Fruit fly (Drosophila melanogaster) whole organism, embryonic: ENCODE measurements around the gene amn.

ENCODE experiments used
- Bteb2 ChIP-seq: fragments of 200-800 bp; sonication (Bioruptor generic); optimal IDR thresholded peaks from 2 replicates; lab custom pipeline; 2016; ENCODE audit warnings: missing biosample characterization, missing genetic modification characterization
- CG10959 ChIP-seq: fragments of 200-800 bp; sonication (Bioruptor generic); IDR thresholded peaks from 2 replicates; pipeline ENCODE4 v1.3.6; 2022; ENCODE audit warnings: missing biosample characterization, missing genetic modification characterization
- CG11560 ChIP-seq: fragments of 200-800 bp; sonication (Bioruptor generic); IDR thresholded peaks from 3 replicates; pipeline ENCODE4 v1.3.6; 2022; ENCODE audit warnings: missing biosample characterization, missing genetic modification characterization
- CG12769 ChIP-seq: fragments of 200-800 bp; sonication (Bioruptor generic); optimal IDR thresholded peaks from 2 replicates; lab custom pipeline; 2019; ENCODE audit warnings: missing biosample characterization, mild to moderate bottlenecking, missing genetic modification characterization, moderate library complexity
- CG12942 ChIP-seq: fragments of 200-800 bp; sonication (Bioruptor generic); optimal IDR thresholded peaks from 3 replicates; lab custom pipeline; 2016; ENCODE audit warnings: missing biosample characterization, missing genetic modification characterization
- CG13296 ChIP-seq: fragments of 200-800 bp; sonication (Bioruptor generic); optimal IDR thresholded peaks from 3 replicates; lab custom pipeline; 2018; ENCODE audit warnings: missing biosample characterization, mild to moderate bottlenecking, missing genetic modification characterization
- CG14014 ChIP-seq: fragments of 200-800 bp; sonication (Bioruptor generic); IDR thresholded peaks from 2 replicates; pipeline ENCODE4 v1.3.6; 2022; ENCODE audit warnings: missing biosample characterization, missing genetic modification characterization
- CG14667 ChIP-seq: fragments of 200-800 bp; sonication (Bioruptor generic); IDR thresholded peaks from 2 replicates; pipeline ENCODE4 v1.3.6; 2022; ENCODE audit warnings: missing biosample characterization, missing genetic modification characterization
- CG15601 ChIP-seq: fragments of 200-800 bp; sonication (Bioruptor generic); optimal IDR thresholded peaks from 3 replicates; lab custom pipeline; 2019; ENCODE audit warnings: missing biosample characterization, mild to moderate bottlenecking, missing genetic modification characterization, moderate library complexity
- CG1647 ChIP-seq: fragments of 200-800 bp; sonication (Bioruptor generic); optimal IDR thresholded peaks from 3 replicates; lab custom pipeline; 2016; ENCODE audit warnings: missing biosample characterization, missing genetic modification characterization
- CG17359 ChIP-seq: fragments of 200-800 bp; sonication (Bioruptor generic); optimal IDR thresholded peaks from 3 replicates; lab custom pipeline; 2018; ENCODE audit warnings: missing biosample characterization, mild to moderate bottlenecking, missing genetic modification characterization, moderate library complexity
- CG1792 ChIP-seq: fragments of 200-800 bp; sonication (Bioruptor generic); optimal IDR thresholded peaks from 2 replicates; lab custom pipeline; 2016; ENCODE audit warnings: missing biosample characterization, missing genetic modification characterization
- CG2120 ChIP-seq: fragments of 200-800 bp; sonication (Bioruptor generic); optimal IDR thresholded peaks from 3 replicates; lab custom pipeline; 2016; ENCODE audit warnings: missing biosample characterization, missing genetic modification characterization
- CG2712 ChIP-seq: fragments of 200-800 bp; optimal IDR thresholded peaks from 3 replicates; lab custom pipeline; 2019; ENCODE audit warnings: missing biosample characterization, mild to moderate bottlenecking, missing genetic modification characterization, moderate library complexity
- CG30431 ChIP-seq: fragments of 200-800 bp; sonication (Bioruptor generic); optimal IDR thresholded peaks from 2 replicates; lab custom pipeline; 2017; ENCODE audit warnings: missing biosample characterization, missing genetic modification characterization
- CG31224 ChIP-seq: fragments of 200-800 bp; sonication (Bioruptor generic); IDR thresholded peaks from 2 replicates; pipeline ENCODE4 v1.3.6; 2022; ENCODE audit warnings: missing biosample characterization, missing genetic modification characterization
- CG31365 ChIP-seq: fragments of 200-800 bp; sonication (Bioruptor generic); optimal IDR thresholded peaks from 2 replicates; lab custom pipeline; 2018; ENCODE audit warnings: missing biosample characterization, mild to moderate bottlenecking, missing genetic modification characterization
- CG31388 ChIP-seq: fragments of 200-800 bp; sonication (Bioruptor generic); optimal IDR thresholded peaks from 2 replicates; lab custom pipeline; 2016; ENCODE audit warnings: missing biosample characterization, missing genetic modification characterization
- CG3726 ChIP-seq: fragments of 200-800 bp; sonication (Bioruptor generic); IDR thresholded peaks from 3 replicates; pipeline ENCODE4, ENCODE4 v1.3.6; 2022; ENCODE audit warnings: missing biosample characterization, missing genetic modification characterization
- CG3838 ChIP-seq: fragments of 200-800 bp; sonication (Bioruptor generic); optimal IDR thresholded peaks from 3 replicates; lab custom pipeline; 2016; ENCODE audit warnings: missing biosample characterization, missing genetic modification characterization
- CG4707 ChIP-seq: fragments of 200-800 bp; sonication (Bioruptor generic); optimal IDR thresholded peaks from 2 replicates; lab custom pipeline; 2018; ENCODE audit warnings: missing biosample characterization, mild to moderate bottlenecking, missing genetic modification characterization, moderate library complexity
- CG6813 ChIP-seq: fragments of 200-800 bp; sonication (Bioruptor generic); optimal IDR thresholded peaks from 2 replicates; lab custom pipeline; 2017; ENCODE audit warnings: missing biosample characterization, missing genetic modification characterization, mild to moderate bottlenecking, moderate library complexity, missing genetic modification reagents
- CG7839 ChIP-seq: fragments of 200-800 bp; sonication (Bioruptor generic); optimal IDR thresholded peaks from 3 replicates; lab custom pipeline; 2018; ENCODE audit warnings: missing biosample characterization, mild to moderate bottlenecking, missing genetic modification characterization, moderate library complexity
- CG8089 ChIP-seq: fragments of 200-800 bp; sonication (Bioruptor generic); optimal IDR thresholded peaks from 3 replicates; lab custom pipeline; 2016; ENCODE audit warnings: missing biosample characterization, missing genetic modification characterization
- CG9215 ChIP-seq: fragments of 200-800 bp; sonication (Bioruptor generic); IDR thresholded peaks from 2 replicates; pipeline ENCODE4 v1.3.6; 2022; ENCODE audit warnings: missing biosample characterization, missing genetic modification characterization
- CTCF ChIP-seq: fragments of 200-800 bp; sonication (Bioruptor generic); optimal IDR thresholded peaks from 2 replicates; lab custom pipeline; 2017; ENCODE audit warnings: missing biosample characterization, mild to moderate bottlenecking, missing genetic modification characterization, moderate library complexity
- CoRest ChIP-seq: fragments of 200-800 bp; sonication (Bioruptor generic); optimal IDR thresholded peaks from 3 replicates; lab custom pipeline; 2018; ENCODE audit warnings: missing biosample characterization, mild to moderate bottlenecking, missing genetic modification characterization, moderate library complexity
- D19A ChIP-seq: fragments of 200-800 bp; optimal IDR thresholded peaks from 3 replicates; lab custom pipeline; 2019; ENCODE audit warnings: missing biosample characterization, mild to moderate bottlenecking, missing genetic modification characterization, moderate library complexity
- Dip2 ChIP-seq: fragments of 200-800 bp; sonication (Bioruptor generic); IDR thresholded peaks from 2 replicates; pipeline ENCODE4 v1.3.6; 2022; ENCODE audit warnings: missing biosample characterization, missing genetic modification characterization
- Dref ChIP-seq: fragments of 200-800 bp; sonication (Bioruptor generic); IDR thresholded peaks from 2 replicates; pipeline ENCODE4 v1.3.6; 2022; ENCODE audit warnings: missing biosample characterization, missing genetic modification characterization
- Hsf ChIP-seq: fragments of 200-800 bp; sonication (Bioruptor generic); optimal IDR thresholded peaks from 3 replicates; lab custom pipeline; 2016; ENCODE audit warnings: missing biosample characterization, missing genetic modification characterization
- Lpt ChIP-seq: fragments of >200 bp; optimal IDR thresholded peaks from 2 replicates; lab custom pipeline; 2018; ENCODE audit warnings: missing biosample characterization, missing genetic modification characterization
- Med ChIP-seq: fragments of 200-800 bp; sonication (Bioruptor generic); peaks from one replicate; lab custom pipeline; 2016; ENCODE audit warnings: missing biosample characterization, missing genetic modification characterization, mild to moderate bottlenecking, inconsistent platforms, moderate library complexity
- YL-1 ChIP-seq: fragments of 200-800 bp; sonication (Bioruptor generic); optimal IDR thresholded peaks from 3 replicates; lab custom pipeline; 2017; ENCODE audit warnings: missing biosample characterization, mild to moderate bottlenecking, missing genetic modification characterization
- amos ChIP-seq: fragments of 200-800 bp; sonication (Bioruptor generic); IDR thresholded peaks from 2 replicates; pipeline ENCODE4 v1.3.6; 2022; ENCODE audit warnings: missing biosample characterization, missing genetic modification characterization; ENCODE audit not compliant: partially characterized antibody
- ato ChIP-seq: fragments of 200-800 bp; sonication (Bioruptor generic); IDR thresholded peaks from 2 replicates; pipeline ENCODE4 v1.3.6; 2022; ENCODE audit warnings: missing biosample characterization, missing genetic modification characterization; ENCODE audit not compliant: partially characterized antibody
- chinmo ChIP-seq: fragments of 200-800 bp; sonication (Bioruptor generic); IDR thresholded peaks from 4 replicates; pipeline ENCODE4 v1.3.6; 2022; ENCODE audit warnings: missing biosample characterization, missing genetic modification characterization; ENCODE audit not compliant: partially characterized antibody
- corto ChIP-seq: fragments of 200-800 bp; sonication (Bioruptor generic); optimal IDR thresholded peaks from 2 replicates; lab custom pipeline; 2016; ENCODE audit warnings: missing biosample characterization, mild to moderate bottlenecking, missing genetic modification characterization, moderate library complexity
- crc ChIP-seq: fragments of 200-800 bp; sonication (Bioruptor generic); optimal IDR thresholded peaks from 2 replicates; lab custom pipeline; 2016; ENCODE audit warnings: missing biosample characterization, missing genetic modification characterization
- dm ChIP-seq: fragments of 200-800 bp; sonication (Bioruptor generic); optimal IDR thresholded peaks from 3 replicates; lab custom pipeline; 2016; ENCODE audit warnings: missing biosample characterization, missing genetic modification characterization
- fru ChIP-seq: fragments of >200 bp; optimal IDR thresholded peaks from 2 replicates; lab custom pipeline; 2017
- insv ChIP-seq, 2 experiments: fragments of 200-800 bp; sonication (Bioruptor generic); optimal IDR thresholded peaks; 3 replicates each; lab custom pipeline; 2016 to 2018; ENCODE audit warnings: missing biosample characterization in 2 of 2, missing genetic modification characterization in 2 of 2
- lilli ChIP-seq: fragments of 200-800 bp; sonication (Bioruptor generic); optimal IDR thresholded peaks from 3 replicates; lab custom pipeline; 2016; ENCODE audit warnings: missing biosample characterization, missing genetic modification characterization
- onecut ChIP-seq: fragments of 200-800 bp; sonication (Bioruptor generic); IDR thresholded peaks from 2 replicates; pipeline ENCODE4 v1.3.6; 2022; ENCODE audit warnings: missing biosample characterization, missing genetic modification characterization
- pfk ChIP-seq: fragments of 200-800 bp; sonication (Bioruptor generic); optimal IDR thresholded peaks from 2 replicates; lab custom pipeline; 2018; ENCODE audit warnings: missing biosample characterization, mild to moderate bottlenecking, missing genetic modification characterization, moderate library complexity
- pnt ChIP-seq: fragments of 200-800 bp; sonication (Bioruptor generic); optimal IDR thresholded peaks from 3 replicates; lab custom pipeline; 2016; ENCODE audit warnings: missing biosample characterization, missing genetic modification characterization
- rib ChIP-seq: fragments of 200-800 bp; sonication (Bioruptor generic); IDR thresholded peaks from 2 replicates; pipeline ENCODE4 v1.3.6; 2022; ENCODE audit warnings: missing biosample characterization, missing genetic modification characterization
- schlank ChIP-seq: fragments of 200-800 bp; sonication (Bioruptor generic); optimal IDR thresholded peaks from 2 replicates; lab custom pipeline; 2018; ENCODE audit warnings: missing biosample characterization, mild to moderate bottlenecking, missing genetic modification characterization
- sisA ChIP-seq: fragments of 200-800 bp; sonication (Bioruptor generic); IDR thresholded peaks from 2 replicates; pipeline ENCODE4 v1.3.6; 2022; ENCODE audit warnings: missing biosample characterization, missing genetic modification characterization
- slou ChIP-seq: fragments of 200-800 bp; sonication (Bioruptor generic); optimal IDR thresholded peaks from 3 replicates; lab custom pipeline; 2016; ENCODE audit warnings: missing biosample characterization, missing genetic modification characterization
- vvl ChIP-seq: fragments of 200-800 bp; sonication (Bioruptor generic); IDR thresholded peaks from 2 replicates; pipeline ENCODE4 v1.3.6; 2022; ENCODE audit warnings: missing biosample characterization, missing genetic modification characterization

amn gene

dm6 chrX:19846701-19847383 is 43.0 kb downstream of the amn start (continued):
- TF ChIP-seq CG12769 (tag; lab: Kevin White, UChicago): peak; percentile 97
- TF ChIP-seq pfk (GFP tag; lab: Kevin White, UChicago): no peak
- TF ChIP-seq CG3838 (GFP tag; lab: Kevin White, UChicago): peak; percentile 83
- TF ChIP-seq corto (GFP tag; lab: Kevin White, UChicago): no peak
- TF ChIP-seq Dref (GFP tag; lab: Robert Waterston, UW): peak; percentile 30; the same call in 1 of the 2 replicates
- peak; percentile 73 for TF ChIP-seq schlank
- TF ChIP-seq chinmo (GFP tag; lab: Robert Waterston, UW): no peak
- peak; percentile 93 for TF ChIP-seq CG6813 (GFP tag; lab: Kevin White, UChicago)
- TF ChIP-seq onecut: peak; percentile 89
- TF ChIP-seq CG12942 (GFP tag; lab: Kevin White, UChicago): peak; percentile 91
- peak; percentile 94 for TF ChIP-seq Hsf (GFP tag; lab: Kevin White, UChicago)
- TF ChIP-seq CTCF (GFP tag; lab: Kevin White, UChicago): peak; percentile 59
- TF ChIP-seq lilli: peak; percentile 93
- no peak for TF ChIP-seq fru
- no peak for TF ChIP-seq Dip2 (GFP tag; lab: Robert Waterston, UW)
- TF ChIP-seq CG14014 (GFP tag; lab: Robert Waterston, UW): peak; percentile 94
- TF ChIP-seq ato (GFP tag; lab: Robert Waterston, UW): no peak
- TF ChIP-seq CG7839 (tag; lab: Kevin White, UChicago): peak; percentile 95
- TF ChIP-seq CG4707 (GFP tag; lab: Kevin White, UChicago): peak; percentile 87
- TF ChIP-seq CG3726 (GFP tag; lab: Robert Waterston, UW): peak; percentile 92
- peak; percentile 87 for TF ChIP-seq dm (GFP tag; lab: Kevin White, UChicago)
- TF ChIP-seq crc: peak; percentile 90
- TF ChIP-seq slou (GFP tag; lab: Kevin White, UChicago): peak; percentile 77
- peak; percentile 86 for TF ChIP-seq CG11560 (tag; lab: Robert Waterston, UW)
- TF ChIP-seq CG31365: peak; percentile 71
- peak; percentile 97 for TF ChIP-seq sisA (GFP tag; lab: Robert Waterston, UW)
- TF ChIP-seq Lpt: no peak
- peak; percentile 91 for TF ChIP-seq CG13296
- TF ChIP-seq CG1792 (GFP tag; lab: Kevin White, UChicago): peak; percentile 91
- peak; percentile 91 for TF ChIP-seq CG2120 (GFP tag; lab: Kevin White, UChicago)
- peak; percentile 93 for TF ChIP-seq CG30431
- TF ChIP-seq D19A (tag; lab: Kevin White, UChicago): peak; percentile 91
- peak; percentile 85 for TF ChIP-seq CG9215 (GFP tag; lab: Robert Waterston, UW)
- peak; percentile 96 for TF ChIP-seq vvl (GFP tag; lab: Robert Waterston, UW)
- TF ChIP-seq Bteb2 (GFP tag; lab: Kevin White, UChicago): peak; percentile 84
- peak; percentile 86 for TF ChIP-seq CG31224 (GFP tag; lab: Robert Waterston, UW)
- TF ChIP-seq CG1647 (GFP tag; lab: Kevin White, UChicago): peak; percentile 92
- no peak for TF ChIP-seq amos (GFP tag; lab: Robert Waterston, UW)
- peak; percentile 88 for TF ChIP-seq CG10959 (GFP tag; lab: Robert Waterston, UW)
- TF ChIP-seq pnt: peak; percentile 95
- peak; percentile 69 for TF ChIP-seq rib
- TF ChIP-seq CG31388: peak; percentile 88
- TF ChIP-seq Med (GFP tag; lab: Kevin White, UChicago): peak; percentile 99
- peak; percentile 96 for TF ChIP-seq CG17359 (tag; lab: Kevin White, UChicago)
- TF ChIP-seq CG15601 (tag; lab: Kevin White, UChicago): peak; percentile 90
- peak; percentile 94 for TF ChIP-seq CG8089
- TF ChIP-seq insv (GFP tag; optimal IDR thresholded peaks at IDR 0.05; lab: Kevin White, UChicago): peak; percentile 22 to 36
- TF ChIP-seq CG14667 (GFP tag; lab: Robert Waterston, UW): peak; percentile 94
- TF ChIP-seq CG2712 (tag; lab: Kevin White, UChicago): peak; percentile 95
- peak; percentile 96 for TF ChIP-seq CoRest
- TF ChIP-seq YL-1: peak; percentile 57
